Fruit fly (Drosophila melanogaster) whole organism, wandering third instar larva: ENCODE data around the gene AlaRS.

Experiments used
- Abd-B ChIP-seq: fragments of >200 bp; optimal IDR thresholded peaks from 2 replicates; lab custom pipeline; 2017; ENCODE audit warnings: missing biosample characterization, missing genetic modification characterization
- CG32264 ChIP-seq: fragments of 200-800 bp; sonication (Bioruptor generic); optimal IDR thresholded peaks from 2 replicates; lab custom pipeline; 2016; ENCODE audit warnings: missing biosample characterization, missing genetic modification characterization
- CG9705 ChIP-seq: fragments of 200-800 bp; sonication (Bioruptor generic); optimal IDR thresholded peaks from 2 replicates; lab custom pipeline; 2018; ENCODE audit warnings: missing biosample characterization, mild to moderate bottlenecking, missing genetic modification characterization
- CrebA ChIP-seq: fragments of 200-800 bp; sonication (Bioruptor generic); optimal IDR thresholded peaks from 2 replicates; lab custom pipeline; 2016; ENCODE audit warnings: missing biosample characterization, mild to moderate bottlenecking, missing genetic modification characterization, borderline replicate concordance
- Dfd ChIP-seq: fragments of >200 bp; optimal IDR thresholded peaks from 2 replicates; lab custom pipeline; 2017; ENCODE audit warnings: missing biosample characterization, missing genetic modification characterization
- Dif ChIP-seq: fragments of 200-275, 200-300 bp; sonication (Bioruptor generic); optimal IDR thresholded peaks from 2 replicates; lab custom pipeline; 2018; ENCODE audit warnings: missing biosample characterization, missing genetic modification characterization; ENCODE audit not compliant: partially characterized antibody
- GATAd ChIP-seq: sonication (Bioruptor generic); optimal IDR thresholded peaks from 2 replicates; lab custom pipeline; 2016; ENCODE audit warnings: missing biosample characterization, missing genetic modification characterization
- HLH106 ChIP-seq: fragments of 200-800 bp; optimal IDR thresholded peaks from 3 replicates; lab custom pipeline; 2019; ENCODE audit warnings: missing biosample characterization, mild to moderate bottlenecking, missing genetic modification characterization, moderate library complexity
- Hnf4 ChIP-seq: fragments of 200-800 bp; sonication (Bioruptor generic); optimal IDR thresholded peaks from 2 replicates; lab custom pipeline; 2016; ENCODE audit warnings: missing biosample characterization, mild to moderate bottlenecking, missing genetic modification characterization
- Hr78 ChIP-seq: fragments of >200 bp; optimal IDR thresholded peaks from 2 replicates; lab custom pipeline; 2017; ENCODE audit warnings: missing biosample characterization, missing genetic modification characterization
- Hr83 ChIP-seq: fragments of 200-300 bp; sonication (Bioruptor generic); optimal IDR thresholded peaks from 2 replicates; lab custom pipeline; 2016; ENCODE audit warnings: missing biosample characterization, mild to moderate bottlenecking, missing genetic modification characterization, moderate library complexity; ENCODE audit not compliant: poor library complexity, severe bottlenecking
- Mio ChIP-seq: sonication (Bioruptor generic); optimal IDR thresholded peaks from 2 replicates; lab custom pipeline; 2016; ENCODE audit warnings: missing biosample characterization, missing genetic modification characterization
- Myc ChIP-seq: fragments of >200 bp; optimal IDR thresholded peaks from 2 replicates; lab custom pipeline; 2017
- OdsH ChIP-seq: fragments of 200-800 bp; sonication (Bioruptor generic); optimal IDR thresholded peaks from 2 replicates; lab custom pipeline; 2016; ENCODE audit warnings: missing biosample characterization, mild to moderate bottlenecking, missing genetic modification characterization
- Rel ChIP-seq, 2 experiments: fragments of 200-800 bp; sonication (Bioruptor generic) in 1 of 2; optimal IDR thresholded peaks; 2 replicates in 1 of 2; 3 replicates in 1 of 2; lab custom pipeline; 2016 to 2019; ENCODE audit warnings: mild to moderate bottlenecking in 2 of 2, missing biosample characterization in 2 of 2, missing genetic modification characterization in 2 of 2, moderate library complexity in 1 of 2
- Sp1 ChIP-seq: fragments of 200-800 bp; sonication (Bioruptor generic); optimal IDR thresholded peaks from 3 replicates; lab custom pipeline; 2019; ENCODE audit warnings: missing biosample characterization, mild to moderate bottlenecking, missing genetic modification characterization, moderate library complexity
- Vsx2 ChIP-seq: fragments of 200-300, 225-300 bp; sonication (Bioruptor generic); optimal IDR thresholded peaks from 2 replicates; lab custom pipeline; 2018; ENCODE audit warnings: missing biosample characterization, missing genetic modification characterization; ENCODE audit not compliant: partially characterized antibody
- dl ChIP-seq, 2 experiments: fragments of 175-275, 200-275 bp in 1 of 2; fragments of 200-275 bp in 1 of 2; sonication (Bioruptor generic); optimal IDR thresholded peaks; lab custom pipeline; 2018; ENCODE audit warnings: mild to moderate bottlenecking in 2 of 2, missing biosample characterization in 2 of 2, missing genetic modification characterization in 2 of 2, moderate library complexity in 2 of 2; ENCODE audit not compliant: partially characterized antibody in 2 of 2, insufficient read depth in 1 of 2
- dmrt93B ChIP-seq: fragments of 200-800 bp; sonication (Bioruptor generic); optimal IDR thresholded peaks from 2 replicates; lab custom pipeline; 2018; ENCODE audit warnings: missing biosample characterization, mild to moderate bottlenecking, missing genetic modification characterization
- foxo ChIP-seq, 2 experiments: fragments of 200-800 bp; sonication (Bioruptor generic); optimal IDR thresholded peaks; 2 replicates in 1 of 2; 3 replicates in 1 of 2; lab custom pipeline; 2016 to 2017; ENCODE audit warnings: missing biosample characterization in 2 of 2, missing genetic modification characterization in 2 of 2
- h ChIP-seq: fragments of 200-800 bp; sonication (Bioruptor generic); optimal IDR thresholded peaks from 3 replicates; lab custom pipeline; 2016; ENCODE audit warnings: missing biosample characterization, mild to moderate bottlenecking, missing genetic modification characterization
- jim ChIP-seq: fragments of 175-275, 200-325 bp; sonication (Bioruptor generic); optimal IDR thresholded peaks from 2 replicates; lab custom pipeline; 2016; ENCODE audit warnings: missing biosample characterization, mild to moderate bottlenecking, missing genetic modification characterization
- pan ChIP-seq: fragments of >200 bp; optimal IDR thresholded peaks from 2 replicates; lab custom pipeline; 2017
- psq ChIP-seq: fragments of 200-800 bp; sonication (Bioruptor generic); optimal IDR thresholded peaks from 3 replicates; lab custom pipeline; 2017; ENCODE audit warnings: missing biosample characterization, mild to moderate bottlenecking, missing genetic modification characterization, moderate library complexity
- rgr ChIP-seq: fragments of 200-800 bp; sonication (Bioruptor generic); optimal IDR thresholded peaks from 3 replicates; lab custom pipeline; 2016; ENCODE audit warnings: missing biosample characterization, mild to moderate bottlenecking, missing genetic modification characterization
- sage ChIP-seq: fragments of 200-800 bp; sonication (Bioruptor generic); optimal IDR thresholded peaks from 2 replicates; lab custom pipeline; 2016; ENCODE audit warnings: missing biosample characterization, mild to moderate bottlenecking, missing genetic modification characterization
- sv ChIP-seq: fragments of 200-800 bp; sonication (Bioruptor generic); optimal IDR thresholded peaks from 3 replicates; lab custom pipeline; 2016; ENCODE audit warnings: missing biosample characterization, missing genetic modification characterization
- tai ChIP-seq: sonication (Bioruptor generic); optimal IDR thresholded peaks from 2 replicates; lab custom pipeline; 2016; ENCODE audit warnings: missing biosample characterization, missing genetic modification characterization
- usp ChIP-seq: fragments of >200 bp; optimal IDR thresholded peaks from 2 replicates; lab custom pipeline; 2017; ENCODE audit warnings: missing biosample characterization, missing genetic modification characterization
- woc ChIP-seq: sonication (Bioruptor generic); optimal IDR thresholded peaks from 2 replicates; lab custom pipeline; 2016; ENCODE audit warnings: missing biosample characterization, mild to moderate bottlenecking, missing genetic modification characterization

The AlaRS gene

dm6 chr2L:8423047-8423446 lies 41.5 kb upstream of the AlaRS start:
- no peak for TF ChIP-seq tai (GFP tag; lab: Kevin White, UChicago)
- TF ChIP-seq OdsH (GFP tag; lab: Kevin White, UChicago) = no peak

- TF ChIP-seq Vsx2 = no peak
- TF ChIP-seq Rel (GFP tag; optimal IDR thresholded peaks at IDR 0.05; lab: Kevin White, UChicago) = no peak
- peak; percentile 92 for TF ChIP-seq Rel (tag; optimal IDR thresholded peaks at IDR 0.05; lab: Kevin White, UChicago)
- no peak for TF ChIP-seq sv (GFP tag; lab: Kevin White, UChicago)
- no peak for TF ChIP-seq Myc
- no peak for TF ChIP-seq h
Observed at dm6 chr2L:8421717-8422116, 40.2 kb upstream of the AlaRS start.

- peak; percentile 76 for TF ChIP-seq Dif
- peak; percentile 76 for TF ChIP-seq Vsx2
- TF ChIP-seq dl (GFP tag; optimal IDR thresholded peaks at IDR 0.05; lab: Kevin White, UChicago; ENCODE audit: insufficient read depth in 1 of 2, partially characterized antibody in 2 of 2) = peak; percentile 31 to 83
- no peak for TF ChIP-seq Mio (GFP tag; lab: Kevin White, UChicago)
- TF ChIP-seq psq (GFP tag; lab: Kevin White, UChicago) = peak; percentile 59
Observed at dm6 chr2L:8420259-8420930, 38.8 kb upstream of the AlaRS start.

DNA sequence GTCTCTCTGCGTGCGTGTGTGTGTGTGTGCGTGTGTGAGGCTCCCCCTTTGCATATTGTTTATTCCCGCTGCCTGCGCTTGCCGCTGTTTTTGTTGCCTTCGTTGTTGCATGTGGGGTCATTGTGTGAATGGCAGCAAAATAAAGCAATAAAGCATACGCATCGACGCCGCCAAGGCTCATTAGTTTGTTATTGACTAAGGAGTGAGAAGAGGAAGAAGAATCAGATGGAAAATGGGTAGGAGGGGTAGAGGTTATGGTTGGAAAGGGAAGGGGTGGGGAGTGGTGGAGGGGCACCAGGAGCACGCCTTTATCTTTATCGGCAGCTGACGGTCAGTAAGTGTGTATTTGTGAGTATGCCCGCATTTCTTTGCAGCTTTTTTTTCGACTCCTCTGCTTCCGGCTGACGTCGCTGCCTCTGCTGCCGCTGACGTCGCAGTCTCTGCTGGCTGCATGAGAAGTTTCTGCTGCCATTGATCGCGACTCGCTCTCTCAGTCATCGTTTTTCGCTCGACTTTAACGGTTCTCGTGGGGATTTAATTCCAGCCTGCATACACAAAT lies 37.9 kb upstream of the AlaRS start:
- TF ChIP-seq psq (GFP tag; lab: Kevin White, UChicago) = peak; percentile 85
- TF ChIP-seq Rel (GFP tag; optimal IDR thresholded peaks at IDR 0.05; lab: Kevin White, UChicago) = no peak
- peak; percentile 89 for TF ChIP-seq Rel (tag; optimal IDR thresholded peaks at IDR 0.05; lab: Kevin White, UChicago)
- peak; percentile 21 for TF ChIP-seq Dfd
- TF ChIP-seq Sp1 = peak; percentile 27
- peak in 1 of 2 experiments; percentile 24 for TF ChIP-seq dl (GFP tag; optimal IDR thresholded peaks at IDR 0.05; lab: Kevin White, UChicago; ENCODE audit: insufficient read depth in 1 of 2, partially characterized antibody in 2 of 2)
- no peak for TF ChIP-seq sv (GFP tag; lab: Kevin White, UChicago)
- no peak for TF ChIP-seq rgr (GFP tag; lab: Kevin White, UChicago)
- TF ChIP-seq Mio (GFP tag; lab: Kevin White, UChicago) = no peak

- TF ChIP-seq Sp1 (no peak), Myc (no peak), Mio (GFP tag; lab: Kevin White, UChicago) (no peak), psq (GFP tag; lab: Kevin White, UChicago) (no peak), dmrt93B (no peak), Rel (GFP tag; optimal IDR thresholded peaks at IDR 0.05; lab: Kevin White, UChicago) (no peak), Rel (tag; optimal IDR thresholded peaks at IDR 0.05; lab: Kevin White, UChicago) (no peak), pan (lab: Kevin White, UChicago) (no peak), woc (no peak), jim (GFP tag; lab: Kevin White, UChicago) (no peak), usp (GFP tag; lab: Kevin White, UChicago) (no peak)
- TF ChIP-seq, all 38 proteins: peak for 0
Observed at dm6 chr2L:8418113-8418885, 36.7 kb upstream of the AlaRS start.

DNA sequence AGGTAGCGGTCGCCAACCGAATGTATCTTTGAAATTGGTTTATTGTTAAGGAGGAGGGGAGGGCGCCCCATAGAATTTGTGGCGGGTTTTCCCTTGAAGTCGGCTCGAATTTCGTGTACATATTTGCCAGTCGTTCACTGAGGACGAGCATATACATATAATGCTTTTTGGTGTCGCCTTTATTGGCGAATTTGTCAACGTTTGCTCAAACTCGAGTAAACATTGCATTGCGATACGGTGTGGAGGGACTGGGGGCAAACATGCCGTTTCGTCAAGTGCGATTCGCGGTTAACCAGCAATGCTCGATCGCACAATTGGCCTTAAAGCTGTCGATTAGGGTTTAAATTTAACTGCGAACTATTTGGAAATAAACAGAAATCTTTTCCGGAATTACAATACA lies 36.0 kb upstream of the AlaRS start:
- TF ChIP-seq OdsH (GFP tag; lab: Kevin White, UChicago) (peak; percentile 41), Hr83 (GFP tag; lab: Kevin White, UChicago) (peak; percentile 11), tai (GFP tag; lab: Kevin White, UChicago) (no peak), Dif (no peak), CG9705 (GFP tag; lab: Kevin White, UChicago) (no peak), Hr78 (GFP tag; lab: Kevin White, UChicago) (no peak), Dfd (no peak), HLH106 (tag; lab: Kevin White, UChicago) (peak; percentile 5), dmrt93B (no peak), Mio (GFP tag; lab: Kevin White, UChicago) (no peak), h (peak; percentile 12), Myc (no peak), Vsx2 (no peak), Rel (GFP tag; optimal IDR thresholded peaks at IDR 0.05; lab: Kevin White, UChicago) (no peak), Rel (tag; optimal IDR thresholded peaks at IDR 0.05; lab: Kevin White, UChicago) (peak; percentile 48), Abd-B (GFP tag; lab: Kevin White, UChicago) (no peak), GATAd (GFP tag; lab: Kevin White, UChicago) (no peak), jim (GFP tag; lab: Kevin White, UChicago) (no peak), rgr (GFP tag; lab: Kevin White, UChicago) (peak; percentile 26), CrebA (GFP tag; lab: Kevin White, UChicago) (no peak), CG32264 (no peak), psq (GFP tag; lab: Kevin White, UChicago) (no peak), Sp1 (peak; percentile 21), woc (no peak), foxo (GFP tag; optimal IDR thresholded peaks at IDR 0.05; lab: Kevin White, UChicago) (peak in 1 of 2 experiments; percentile 5), pan (lab: Kevin White, UChicago) (no peak), sage (GFP tag; lab: Kevin White, UChicago) (no peak), Hnf4 (peak; percentile 6)
